Worm (Caenorhabditis elegans): Measurements from ENCODE around the gene C50F4.12.

- TF ChIP-seq tbx-37 (GFP tag; conservative IDR thresholded peaks at IDR 0.05) (no peak), flt-1 (GFP tag; IDR thresholded peaks at IDR 0.05) (no peak), hmbx-1 (tag; optimal IDR thresholded peaks at IDR 0.05) (no peak), hnd-1 (tag; optimal IDR thresholded peaks at IDR 0.05) (no peak), hmg-4 (GFP tag; optimal IDR thresholded peaks at IDR 0.05) (no peak), ama-1 (optimal IDR thresholded peaks at IDR 0.05) (no peak)
Measured at ce11 chrV:9507742-9508141, 31.8 kb downstream of the C50F4.12 start, which contains the start of gene acs-14.

All from whole organism, early embryonic.